Worm (Caenorhabditis elegans) whole organism, L3 larva: ENCODE measurements around the gene rskd-1.
A peak's percentile ranks its signal among the peaks of the same experiment; 100 is the strongest.

Experiments
- ZK546.5 ChIP-seq: sonication (generic microtip); optimal IDR thresholded peaks from 2 replicates; lab custom pipeline; 2017; ENCODE audit warnings: missing biosample characterization, missing genetic modification characterization
- aly-2 ChIP-seq: fragments of 150-350 bp; optimal IDR thresholded peaks from 2 replicates; lab custom pipeline; 2014; ENCODE audit warnings: missing biosample characterization, missing genetic modification characterization
- ama-1 ChIP-seq: fragments of 150-350 bp; optimal IDR thresholded peaks from 2 replicates; lab custom pipeline; 2018
- ceh-28 ChIP-seq: fragments of 150-350 bp; optimal IDR thresholded peaks from 2 replicates; lab custom pipeline; 2014; ENCODE audit warnings: missing biosample characterization, missing genetic modification reagents, missing genetic modification characterization
- ceh-82 ChIP-seq: fragments of 150-350 bp; optimal IDR thresholded peaks from 2 replicates; lab custom pipeline; 2014; ENCODE audit warnings: missing biosample characterization, missing genetic modification characterization
- ceh-9 ChIP-seq: sonication (generic microtip); optimal IDR thresholded peaks from 2 replicates; lab custom pipeline; 2018; ENCODE audit warnings: missing biosample characterization, missing genetic modification characterization
- daf-12 ChIP-seq: fragments of 150-350 bp; optimal IDR thresholded peaks from 2 replicates; lab custom pipeline; 2014; ENCODE audit warnings: missing biosample characterization, missing genetic modification reagents, missing genetic modification characterization
- elt-1 ChIP-seq: fragments of 150-350 bp; optimal IDR thresholded peaks from 2 replicates; lab custom pipeline; 2014; ENCODE audit warnings: missing biosample characterization, missing genetic modification characterization
- elt-2 ChIP-seq: sonication (generic microtip); optimal IDR thresholded peaks from 2 replicates; lab custom pipeline; 2016; ENCODE audit warnings: missing genetic modification reagents, mild to moderate bottlenecking, missing genetic modification characterization, missing compliant biosample characterization
- elt-3 ChIP-seq, 3 experiments: fragments of 150-350 bp in 1 of 3; sonication (generic microtip) in 2 of 3; optimal IDR thresholded peaks; 2 replicates in 2 of 3; 4 replicates in 1 of 3; lab custom pipeline; 2014 to 2017; ENCODE audit warnings: missing biosample characterization in 3 of 3, missing genetic modification characterization in 3 of 3
- fos-1 ChIP-seq: fragments of 150-350 bp; optimal IDR thresholded peaks from 2 replicates; lab custom pipeline; 2014; ENCODE audit warnings: missing biosample characterization, missing genetic modification characterization
- jun-1 ChIP-seq: fragments of 150-350 bp; optimal IDR thresholded peaks from 2 replicates; lab custom pipeline; 2014; ENCODE audit warnings: missing biosample characterization, missing genetic modification reagents, missing genetic modification characterization
- lin-15B ChIP-seq: fragments of 150-350 bp; optimal IDR thresholded peaks from 2 replicates; lab custom pipeline; 2014; ENCODE audit warnings: missing biosample characterization, missing genetic modification characterization
- lin-39 ChIP-seq: fragments of 150-350 bp; optimal IDR thresholded peaks from 2 replicates; lab custom pipeline; 2018; ENCODE audit warnings: missing biosample characterization, missing genetic modification reagents, missing genetic modification characterization
- mdl-1 ChIP-seq: fragments of 150-350 bp; optimal IDR thresholded peaks from 2 replicates; lab custom pipeline; 2014; ENCODE audit warnings: missing biosample characterization, missing genetic modification characterization
- mml-1 ChIP-seq: fragments of 150-350 bp; sonication (generic microtip); optimal IDR thresholded peaks from 3 replicates; lab custom pipeline; 2014; ENCODE audit warnings: missing biosample characterization, missing genetic modification characterization
- nfya-1 ChIP-seq: sonication (generic microtip); optimal IDR thresholded peaks from 2 replicates; lab custom pipeline; 2017; ENCODE audit warnings: missing genetic modification characterization, mild to moderate bottlenecking, missing compliant biosample characterization, antibody characterized with exemption, moderate library complexity; ENCODE audit not compliant: insufficient read depth
- nhr-11 ChIP-seq: fragments of 150-350 bp; optimal IDR thresholded peaks from 2 replicates; lab custom pipeline; 2014; ENCODE audit warnings: missing biosample characterization, missing genetic modification characterization
- nhr-23 ChIP-seq: fragments of 150-350 bp; optimal IDR thresholded peaks from 2 replicates; lab custom pipeline; 2014; ENCODE audit warnings: missing biosample characterization, missing genetic modification reagents, missing genetic modification characterization
- nhr-28 ChIP-seq: fragments of 150-350 bp; optimal IDR thresholded peaks from 2 replicates; lab custom pipeline; 2014; ENCODE audit warnings: missing biosample characterization, missing genetic modification characterization
- nhr-43 ChIP-seq: sonication (generic microtip); optimal IDR thresholded peaks from 2 replicates; lab custom pipeline; 2016; ENCODE audit warnings: mild to moderate bottlenecking, missing genetic modification characterization, missing compliant biosample characterization; ENCODE audit not compliant: poor library complexity, severe bottlenecking
- nhr-76 ChIP-seq: fragments of 150-350 bp; sonication (generic microtip); optimal IDR thresholded peaks from 5 replicates; lab custom pipeline; 2014; ENCODE audit warnings: missing biosample characterization, missing genetic modification characterization
- nhr-77 ChIP-seq: fragments of 150-350 bp; optimal IDR thresholded peaks from 2 replicates; lab custom pipeline; 2014; ENCODE audit warnings: missing biosample characterization, missing genetic modification characterization
- pha-4 ChIP-seq: fragments of 150-350 bp; optimal IDR thresholded peaks from 2 replicates; lab custom pipeline; 2014; ENCODE audit warnings: missing biosample characterization, missing genetic modification reagents, missing genetic modification characterization
- pqm-1 ChIP-seq: fragments of 150-350 bp; optimal IDR thresholded peaks from 2 replicates; lab custom pipeline; 2017; ENCODE audit warnings: missing biosample characterization, missing genetic modification characterization, inconsistent platforms
- skn-1 ChIP-seq: fragments of 150-350 bp; optimal IDR thresholded peaks from 2 replicates; lab custom pipeline; 2014; ENCODE audit warnings: missing biosample characterization, missing genetic modification characterization
- snpc-4 ChIP-seq: fragments of 150-350 bp; optimal IDR thresholded peaks from 2 replicates; lab custom pipeline; 2014; ENCODE audit warnings: missing biosample characterization, missing genetic modification characterization
- tbx-2 ChIP-seq: sonication (generic microtip); optimal IDR thresholded peaks from 2 replicates; lab custom pipeline; 2016; ENCODE audit warnings: mild to moderate bottlenecking, missing genetic modification characterization, missing compliant biosample characterization
- zag-1 ChIP-seq: fragments of 150-350 bp; optimal IDR thresholded peaks from 2 replicates; lab custom pipeline; 2014; ENCODE audit warnings: missing biosample characterization, missing genetic modification characterization
- ztf-11 ChIP-seq: fragments of 150-350 bp; optimal IDR thresholded peaks from 2 replicates; lab custom pipeline; 2014; ENCODE audit warnings: missing biosample characterization, missing genetic modification characterization
- ztf-4 ChIP-seq: fragments of 150-350 bp; optimal IDR thresholded peaks from 2 replicates; lab custom pipeline; 2014; ENCODE audit warnings: missing biosample characterization, missing genetic modification characterization

rskd-1 gene

DNA sequence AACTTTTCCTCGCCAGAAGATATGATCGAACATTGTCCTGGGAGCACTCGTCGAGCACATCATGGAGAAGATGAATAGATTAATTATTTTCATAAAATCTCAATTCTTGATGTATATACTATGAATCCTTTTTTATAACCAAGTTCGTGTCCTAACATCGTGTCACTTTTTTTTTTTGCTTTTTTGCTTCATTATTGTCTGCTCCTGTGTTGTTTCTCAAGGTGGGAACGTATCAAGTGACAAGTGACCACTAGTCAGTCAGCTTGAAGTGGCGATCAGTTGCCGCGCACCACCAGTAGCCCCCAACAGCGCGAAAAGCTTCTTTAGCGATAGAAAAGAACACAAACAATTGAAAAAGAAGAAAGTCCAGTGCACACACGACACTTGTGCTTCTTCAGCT, 36.1 kb downstream of the rskd-1 start, which contains the start of gene lrx-1:
TSS of gene lrx-1 (plus strand) at position 301 of the 400 bp plus-strand sequence.
- TF ChIP-seq lin-15B (tag; lab: Kevin White, UChicago): no peak
- no peak for TF ChIP-seq nhr-76
- no peak for TF ChIP-seq ztf-4 (tag; lab: Kevin White, UChicago)
- TF ChIP-seq ama-1 (lab: Kevin White, UChicago): no peak
- TF ChIP-seq aly-2 (tag; lab: Kevin White, UChicago): no peak
- TF ChIP-seq nhr-11 (tag; lab: Kevin White, UChicago): no peak
- no peak for TF ChIP-seq lin-39 (tag; lab: Kevin White, UChicago)
- TF ChIP-seq elt-1 (tag; lab: Kevin White, UChicago): no peak
- no peak for TF ChIP-seq skn-1 (tag; lab: Kevin White, UChicago)
- TF ChIP-seq tbx-2 (tag; lab: Kevin White, UChicago): no peak
- no peak for TF ChIP-seq ceh-82 (tag; lab: Kevin White, UChicago)
- TF ChIP-seq, all 47 proteins: peak for 0

DNA sequence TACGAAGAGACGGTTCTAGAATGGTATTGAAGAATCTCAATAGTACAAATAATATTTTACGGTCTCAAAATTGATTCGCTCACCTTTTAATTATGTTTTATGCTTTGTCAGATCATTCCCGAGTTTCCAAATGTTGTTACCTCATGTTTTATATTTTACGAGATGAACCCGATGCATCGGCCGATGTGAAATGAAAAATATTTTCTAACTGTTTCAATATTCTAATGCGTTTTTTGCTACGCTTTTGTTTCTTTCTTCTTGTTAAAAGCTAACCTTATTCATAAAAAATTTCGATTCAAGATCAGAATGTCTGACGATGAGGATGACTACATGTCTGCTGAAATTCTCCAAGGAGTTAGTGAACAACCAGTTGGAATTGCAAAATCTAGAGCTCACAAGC, 37.4 kb downstream of the rskd-1 start, which contains the start of gene T04H1.5:
TSS of gene T04H1.5 (plus strand) at position 301 of the 400 bp plus-strand sequence.
- TF ChIP-seq nhr-11 (tag; lab: Kevin White, UChicago) (no peak), nhr-23 (tag; lab: Kevin White, UChicago) (no peak), ztf-4 (tag; lab: Kevin White, UChicago) (no peak), ama-1 (lab: Kevin White, UChicago) (no peak), elt-3 (tag; optimal IDR thresholded peaks at IDR 0.05; lab: Kevin White, UChicago) (no peak), mml-1 (tag; lab: Kevin White, UChicago) (no peak), ceh-28 (tag; lab: Kevin White, UChicago) (no peak), ZK546.5 (tag; lab: Kevin White, UChicago) (no peak), nhr-76 (no peak), nfya-1 (no peak), pqm-1 (tag; lab: Kevin White, UChicago) (no peak), zag-1 (tag; lab: Kevin White, UChicago) (no peak), lin-15B (tag; lab: Kevin White, UChicago) (no peak)

DNA sequence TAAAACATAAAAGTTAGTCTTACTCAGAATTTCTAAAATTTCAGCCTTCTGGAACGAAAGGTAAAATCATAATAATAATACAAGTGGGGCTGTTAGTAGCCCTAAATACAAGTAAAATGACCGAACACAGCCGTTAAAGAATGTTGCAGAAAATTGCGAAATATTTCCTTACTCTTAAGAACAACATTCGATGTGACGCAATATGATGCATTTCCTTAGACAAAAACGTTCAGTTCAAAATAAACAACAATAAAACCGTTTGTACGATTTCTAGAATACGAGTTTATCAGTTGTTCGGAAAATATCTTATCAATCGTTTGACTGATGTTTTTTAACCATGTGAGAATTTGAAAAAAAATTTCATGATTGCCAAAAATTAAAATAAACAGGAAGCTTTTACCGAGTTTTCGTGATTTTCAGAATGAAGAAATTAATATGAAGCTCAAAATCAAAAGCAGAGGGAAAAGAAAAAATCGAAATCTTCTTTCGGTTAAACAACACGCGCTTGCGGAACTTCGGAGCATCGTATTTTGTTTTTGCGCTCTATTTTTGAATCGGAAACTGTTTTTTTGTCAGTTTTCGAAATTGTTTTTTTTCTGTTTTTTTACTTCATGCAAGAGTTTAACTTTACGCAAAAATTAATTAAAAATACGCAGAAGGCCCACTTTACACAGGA, 42.5 kb downstream of the rskd-1 start:
- TF ChIP-seq ZK546.5 (tag; lab: Kevin White, UChicago) (no peak), ceh-9 (tag; lab: Kevin White, UChicago) (no peak), snpc-4 (tag; lab: Kevin White, UChicago) (no peak), nhr-77 (tag; lab: Kevin White, UChicago) (no peak), ztf-11 (no peak), lin-15B (tag; lab: Kevin White, UChicago) (peak; percentile 19), nhr-23 (tag; lab: Kevin White, UChicago) (no peak), lin-39 (tag; lab: Kevin White, UChicago) (no peak), elt-2 (tag; lab: Kevin White, UChicago) (peak; percentile 63), mdl-1 (tag; lab: Kevin White, UChicago) (no peak), jun-1 (tag; lab: Kevin White, UChicago) (no peak), fos-1 (tag; lab: Kevin White, UChicago) (no peak), nhr-28 (tag; lab: Kevin White, UChicago) (no peak), nhr-43 (tag; lab: Kevin White, UChicago) (no peak), pha-4 (peak; percentile 23), nhr-11 (tag; lab: Kevin White, UChicago) (no peak), elt-3 (tag; optimal IDR thresholded peaks at IDR 0.05; lab: Kevin White, UChicago) (no peak), nfya-1 (no peak)
- TF ChIP-seq, all 47 proteins: peak for 3

- peak; percentile 9 for TF ChIP-seq snpc-4 (tag; lab: Kevin White, UChicago)
- no peak for TF ChIP-seq daf-12
- peak; percentile 96 for TF ChIP-seq pha-4
- peak; percentile 20 for TF ChIP-seq nhr-23 (tag; lab: Kevin White, UChicago)
Observed at ce11 chrV:12244980-12245742, 43.3 kb downstream of the rskd-1 start, which contains the start of the genes T04H1.13, slfl-5 and rad-50. T04H1.13 (minus strand) TSS chrV:12245030. slfl-5 (minus strand) TSS chrV:12245044. rad-50 (plus strand) TSS chrV:12245646.
